Worm (Caenorhabditis elegans): ENCODE data around the gene F20D12.12.

DNA sequence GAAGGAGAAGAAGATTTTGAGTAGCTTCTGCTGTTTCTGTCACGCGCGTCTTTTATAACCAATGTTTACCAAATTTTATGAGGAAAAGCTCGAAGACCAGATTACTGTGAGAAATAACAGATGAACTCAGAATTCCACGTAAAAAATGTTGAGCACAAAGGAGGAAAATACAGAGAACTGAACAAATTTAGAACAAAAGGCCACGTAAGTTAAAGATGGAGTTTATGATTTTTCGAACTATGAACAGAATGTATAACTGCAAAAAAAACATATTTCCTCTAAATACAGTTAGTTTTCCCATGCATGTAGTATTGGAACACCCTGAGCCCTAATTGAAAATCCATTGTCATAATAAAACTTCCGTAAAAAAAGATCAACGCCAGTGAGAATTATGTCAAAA lies 6.3 kb upstream of the F20D12.12 start, which contains the start of gene exc-9:
- TF ChIP-seq ham-2 (GFP tag; optimal IDR thresholded peaks at IDR 0.05) (no peak), pha-4 (tag; optimal IDR thresholded peaks at IDR 0.05) (no peak), nhr-237 (tag; optimal IDR thresholded peaks at IDR 0.05) (no peak), elt-1 (tag; optimal IDR thresholded peaks at IDR 0.05; ENCODE audit: borderline replicate concordance, insufficient read depth) (no peak), cnd-1 (tag; optimal IDR thresholded peaks at IDR 0.05) (no peak), elt-3 (tag; optimal IDR thresholded peaks at IDR 0.05) (no peak), ceh-39 (tag; optimal IDR thresholded peaks at IDR 0.05) (no peak), nhr-2 (tag; optimal IDR thresholded peaks at IDR 0.05) (no peak), nhr-28 (tag; optimal IDR thresholded peaks at IDR 0.05) (no peak), mab-5 (tag; optimal IDR thresholded peaks at IDR 0.05) (no peak)
